Worm (Caenorhabditis elegans) whole organism, L4/young adult: ENCODE results near the gene C10B5.1.

Experiments
- W03F9.2 ChIP-seq: fragments of 150-350 bp; optimal IDR thresholded peaks from 2 replicates; lab custom pipeline; 2014; ENCODE audit warnings: missing biosample characterization, missing genetic modification characterization
- dao-5 ChIP-seq: sonication (generic microtip); optimal IDR thresholded peaks from 2 replicates; lab custom pipeline; 2016; ENCODE audit warnings: missing genotype, missing genetic modification characterization, moderate library complexity, missing compliant biosample characterization
- him-1 ChIP-seq: sonication (generic microtip); optimal IDR thresholded peaks from 2 replicates; lab custom pipeline; 2016; ENCODE audit warnings: missing genotype, missing genetic modification reagents, missing genetic modification characterization, missing compliant biosample characterization

- no peak for TF ChIP-seq dao-5 (tag; lab: Kevin White, UChicago)
- no peak for TF ChIP-seq him-1 (tag; lab: Kevin White, UChicago)
- TF ChIP-seq W03F9.2 = no peak
Observed at ce11 chrV:8533916-8534315, 47.1 kb upstream of the C10B5.1 start.
